Fruit fly (Drosophila melanogaster): ENCODE data around the gene Drsl3.
A peak's percentile ranks its signal among the peaks of the same experiment; 100 is the strongest.

dm6 chr3L:3303087-3303526, 11.7 kb upstream of the Drsl3 start, which contains the start of gene CG14968:
- no peak for TF ChIP-seq CG15479 (GFP tag; optimal IDR thresholded peaks at IDR 0.05)
- TF ChIP-seq CG2678 (tag; optimal IDR thresholded peaks at IDR 0.05), result peak; percentile 97
- TF ChIP-seq CG13624 (GFP tag; optimal IDR thresholded peaks at IDR 0.05), result peak; percentile 79
- peak in 1 of 2 experiments; percentile 78 for TF ChIP-seq Hr78 (GFP tag; optimal IDR thresholded peaks at IDR 0.05)
- TF ChIP-seq CG6654 (GFP tag; optimal IDR thresholded peaks at IDR 0.05), result peak; percentile 74
- no peak for TF ChIP-seq wek (GFP tag; optimal IDR thresholded peaks at IDR 0.05)
- TF ChIP-seq fru (optimal IDR thresholded peaks at IDR 0.05), result no peak
